Worm (Caenorhabditis elegans): ENCODE results near the gene dpy-31.

- TF ChIP-seq zag-1 (tag; optimal IDR thresholded peaks at IDR 0.05) (no peak), ceh-28 (tag; optimal IDR thresholded peaks at IDR 0.05) (peak; percentile 60)
These were observed 6.0 kb downstream of the dpy-31 start, which contains the start of gene rpl-6 for ce11 chrIII:7207903-7208497.

Data from whole organism, L3 larva.